Fruit fly (Drosophila melanogaster): ENCODE measurements around the gene CG1208.

Gene CG1208

DNA sequence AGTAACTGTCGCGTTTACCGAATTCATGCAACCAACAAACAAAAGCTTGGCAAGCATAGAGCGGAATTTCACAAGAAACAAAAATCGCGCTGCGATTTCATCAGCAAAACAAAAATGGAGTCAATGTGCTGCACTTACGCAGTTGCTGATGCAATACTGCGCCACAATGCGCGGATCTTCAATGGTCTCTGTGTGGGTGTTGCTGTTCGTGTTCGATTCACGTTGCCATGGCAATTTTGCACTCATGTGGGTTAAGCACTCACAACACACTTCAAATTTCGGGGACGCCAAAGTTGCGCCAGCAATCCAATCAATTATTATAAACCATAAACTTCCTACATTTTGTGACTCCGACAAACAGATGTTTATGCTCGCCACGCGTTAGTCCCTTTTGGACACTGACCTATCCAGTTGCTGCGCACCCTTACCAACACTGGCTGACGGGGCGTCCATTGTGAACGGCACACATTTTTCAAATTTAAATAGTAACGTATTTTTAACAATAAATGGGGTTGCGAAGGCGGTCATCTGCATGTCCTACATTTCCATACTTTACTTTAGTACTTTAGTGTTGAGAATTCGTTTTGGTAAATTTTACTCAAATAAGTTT, 30.7 kb downstream of the CG1208 start, which contains the start of gene CG2017 (continued):
- no peak for TF ChIP-seq CG8478 (optimal IDR thresholded peaks at IDR 0.05)
- peak; percentile 77; the same call in 2 of the 3 replicates for TF ChIP-seq CG2199 (GFP tag; IDR thresholded peaks at IDR 0.05)
- peak; percentile 45 to 51 for TF ChIP-seq chif (GFP tag; optimal IDR thresholded peaks at IDR 0.05)
- TF ChIP-seq MTF-1 (GFP tag; optimal IDR thresholded peaks at IDR 0.05; ENCODE audit: borderline replicate concordance) = no peak
- TF ChIP-seq CG15479 (GFP tag; optimal IDR thresholded peaks at IDR 0.05) = peak; percentile 68
- TF ChIP-seq NC2α (GFP tag; optimal IDR thresholded peaks at IDR 0.05) = peak; percentile 35
- no peak for TF ChIP-seq Tbp (GFP tag; optimal IDR thresholded peaks at IDR 0.05)
- peak; percentile 50 for TF ChIP-seq CG9817 (tag; optimal IDR thresholded peaks at IDR 0.05)
- TF ChIP-seq CG8281 (tag; optimal IDR thresholded peaks at IDR 0.05) = no peak
- TF ChIP-seq crol (GFP tag; IDR thresholded peaks at IDR 0.05) = no peak
- TF ChIP-seq CG7745 (tag; optimal IDR thresholded peaks at IDR 0.05) = no peak
- TF ChIP-seq mirr (GFP tag; optimal IDR thresholded peaks at IDR 0.05) = peak; percentile 42
- TF ChIP-seq HLHmδ (GFP tag; optimal IDR thresholded peaks at IDR 0.05) = no peak
- TF ChIP-seq zen2 (GFP tag; IDR thresholded peaks at IDR 0.05; ENCODE audit: partially characterized antibody) = no peak
- 0 out of 2 replicates have a peak, but pooled peaks have one; percentile 45 for TF ChIP-seq CG42726 (GFP tag; IDR thresholded peaks at IDR 0.05; ENCODE audit: partially characterized antibody)
- no peak for TF ChIP-seq ranshi (GFP tag; IDR thresholded peaks at IDR 0.05)
- peak; percentile 37 for TF ChIP-seq ftz-f1 (GFP tag; optimal IDR thresholded peaks at IDR 0.05)
- no peak for TF ChIP-seq run (tag; optimal IDR thresholded peaks at IDR 0.05)
- no peak for TF ChIP-seq Lpt (GFP tag; optimal IDR thresholded peaks at IDR 0.05)
- TF ChIP-seq CG1024 (GFP tag; IDR thresholded peaks at IDR 0.05) = no peak
- peak; percentile 31 for TF ChIP-seq ems (GFP tag; optimal IDR thresholded peaks at IDR 0.05)
- TF ChIP-seq CG10959 (GFP tag; IDR thresholded peaks at IDR 0.05) = no peak
- peak; percentile 72 for TF ChIP-seq Opbp (GFP tag; IDR thresholded peaks at IDR 0.05; ENCODE audit: partially characterized antibody)
- no peak for TF ChIP-seq CG7556 (GFP tag; optimal IDR thresholded peaks at IDR 0.05)
- TF ChIP-seq pan (optimal IDR thresholded peaks at IDR 0.05) = no peak
- TF ChIP-seq pan (GFP tag; optimal IDR thresholded peaks at IDR 0.05 in 1 of 2, IDR thresholded peaks at IDR 0.05 in 1 of 2) = no peak
- TF ChIP-seq ssp (GFP tag; IDR thresholded peaks at IDR 0.05) = no peak
- no peak for TF ChIP-seq gem (tag; optimal IDR thresholded peaks at IDR 0.05)
- TF ChIP-seq CrebB (tag; optimal IDR thresholded peaks at IDR 0.05) = peak; percentile 32
- no peak for TF ChIP-seq CG10431 (GFP tag; optimal IDR thresholded peaks at IDR 0.05)
- no peak for TF ChIP-seq fd3F (GFP tag; optimal IDR thresholded peaks at IDR 0.05)
- no peak for TF ChIP-seq Hr78 (GFP tag; optimal IDR thresholded peaks at IDR 0.05)
- TF ChIP-seq caup (GFP tag; optimal IDR thresholded peaks at IDR 0.05; ENCODE audit: severe bottlenecking) = peak; percentile 55
- TF ChIP-seq BEAF-32 (GFP tag; optimal IDR thresholded peaks at IDR 0.05) = peak; percentile 50
- no peak for TF ChIP-seq sisA (GFP tag; IDR thresholded peaks at IDR 0.05)
- TF ChIP-seq CG17829 (tag; optimal IDR thresholded peaks at IDR 0.05) = peak; percentile 49
- no peak for TF ChIP-seq CG3281 (GFP tag; optimal IDR thresholded peaks at IDR 0.05)
- no peak for TF ChIP-seq D (optimal IDR thresholded peaks at IDR 0.05)
- TF ChIP-seq D (GFP tag; optimal IDR thresholded peaks at IDR 0.05) = no peak
- peak; percentile 73 for TF ChIP-seq slbo (GFP tag; IDR thresholded peaks at IDR 0.05)
- TF ChIP-seq CG8290 (GFP tag; optimal IDR thresholded peaks at IDR 0.05) = no peak
- TF ChIP-seq CG8290 (tag; optimal IDR thresholded peaks at IDR 0.05) = peak in 1 of 2 experiments; percentile 89
- no peak for TF ChIP-seq h (optimal IDR thresholded peaks at IDR 0.05)
- TF ChIP-seq CG9932 (GFP tag; IDR thresholded peaks at IDR 0.05) = peak; percentile 78
- TF ChIP-seq CG18262 (tag; optimal IDR thresholded peaks at IDR 0.05) = no peak
- peak; percentile 45 to 81 for TF ChIP-seq Pdp1 (GFP tag; optimal IDR thresholded peaks at IDR 0.05)
- TF ChIP-seq zfh1 (GFP tag; IDR thresholded peaks at IDR 0.05) = peak; percentile 45; the same call in 1 of the 3 replicates
- no peak for TF ChIP-seq corto (GFP tag; optimal IDR thresholded peaks at IDR 0.05)
- TF ChIP-seq insv (GFP tag; optimal IDR thresholded peaks at IDR 0.05) = peak in 1 of 2 experiments; percentile 27
- TF ChIP-seq tx (GFP tag; optimal IDR thresholded peaks at IDR 0.05) = peak; percentile 65
- no peak for TF ChIP-seq CG4820 (GFP tag; optimal IDR thresholded peaks at IDR 0.05)
